Worm (Caenorhabditis elegans) whole organism, L4 larva: ENCODE results near the gene F41C6.4.

ENCODE experiments used
- lsy-2 ChIP-seq, 2 experiments: fragments of 150-350 bp in 1 of 2; sonication (generic microtip) in 1 of 2; optimal IDR thresholded peaks; 2 replicates each; lab custom pipeline; 2014 to 2017; ENCODE audit warnings: missing biosample characterization in 2 of 2, missing genetic modification characterization in 2 of 2
- pqm-1 ChIP-seq: sonication (generic microtip); optimal IDR thresholded peaks from 2 replicates; lab custom pipeline; 2017; ENCODE audit warnings: missing biosample characterization, missing genetic modification characterization
- rbr-2 ChIP-seq: sonication (generic microtip); optimal IDR thresholded peaks from 2 replicates; lab custom pipeline; 2016; ENCODE audit warnings: missing genotype, missing genetic modification characterization, missing compliant biosample characterization

DNA sequence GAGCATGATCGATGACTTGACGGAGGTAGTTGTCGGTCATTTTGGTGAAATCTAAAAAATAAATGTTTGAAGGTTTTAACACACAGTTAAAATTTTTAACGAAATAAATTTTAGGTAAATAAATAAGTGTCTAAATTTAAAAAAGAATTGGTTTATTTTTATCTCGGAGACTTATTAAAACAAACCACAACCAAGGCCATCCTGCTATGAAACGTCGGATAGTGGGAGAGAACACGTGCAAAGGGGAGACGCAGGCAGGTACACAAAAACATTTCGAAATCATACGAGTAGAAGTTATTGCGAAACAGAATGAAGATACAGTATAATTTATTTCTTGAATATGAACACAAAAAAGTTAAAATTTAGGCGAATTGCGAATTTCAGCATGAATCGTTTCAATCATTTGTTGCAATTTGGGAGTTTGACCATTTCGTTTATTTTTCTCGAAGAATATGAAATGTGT lies 38.5 kb downstream of the F41C6.4 start, which contains the start of gene F41B4.3:
- TF ChIP-seq pqm-1 (tag; lab: Kevin White, UChicago) (no peak), rbr-2 (tag; lab: Kevin White, UChicago) (no peak), lsy-2 (tag; optimal IDR thresholded peaks at IDR 0.05; lab: Kevin White, UChicago) (no peak)
